Fruit fly (Drosophila melanogaster) whole organism, pupa: ENCODE results near the gene CG13484.
A peak's percentile ranks its signal among the peaks of the same experiment; 100 is the strongest.

Experiments used
- CG10348 ChIP-seq: fragments of 200-800 bp; sonication (Bioruptor generic); IDR thresholded peaks from 2 replicates; pipeline ENCODE4 v1.3.6; 2022; ENCODE audit warnings: missing biosample characterization, missing genetic modification characterization
- CG12605 ChIP-seq: fragments of 200-800 bp; sonication (Bioruptor generic); IDR thresholded peaks from 2 replicates; pipeline ENCODE4 v1.3.6; 2022; ENCODE audit warnings: missing biosample characterization, missing genetic modification characterization
- CG13204 ChIP-seq: fragments of 200-800 bp; sonication (Bioruptor generic); optimal IDR thresholded peaks from 2 replicates; lab custom pipeline; 2018; ENCODE audit warnings: missing biosample characterization, mild to moderate bottlenecking, missing genetic modification characterization, moderate library complexity
- CG14655 ChIP-seq: fragments of 200-800 bp; sonication (Bioruptor generic); optimal IDR thresholded peaks from 3 replicates; lab custom pipeline; 2017; ENCODE audit warnings: mild to moderate bottlenecking, missing biosample characterization, missing genetic modification reagents, missing genetic modification characterization
- CG15710 ChIP-seq: fragments of 200-800 bp; sonication (Bioruptor generic); optimal IDR thresholded peaks from 2 replicates; lab custom pipeline; 2018; ENCODE audit warnings: missing biosample characterization, mild to moderate bottlenecking, missing genetic modification characterization, moderate library complexity
- CG17806 ChIP-seq: fragments of 200-800 bp; sonication (Bioruptor generic); optimal IDR thresholded peaks from 2 replicates; lab custom pipeline; 2018; ENCODE audit warnings: missing biosample characterization, mild to moderate bottlenecking, missing genetic modification characterization, moderate library complexity
- CG32121 ChIP-seq: fragments of 200-800 bp; sonication (Bioruptor generic); IDR thresholded peaks from 2 replicates; pipeline ENCODE4 v1.3.6; 2022; ENCODE audit warnings: missing biosample characterization, missing genetic modification characterization
- CG34367 ChIP-seq: fragments of 200-800 bp; sonication (Bioruptor generic); optimal IDR thresholded peaks from 2 replicates; lab custom pipeline; 2018; ENCODE audit warnings: missing biosample characterization, mild to moderate bottlenecking, missing genetic modification characterization
- CG4496 ChIP-seq: fragments of 200-800 bp; sonication (Bioruptor generic); IDR thresholded peaks from 3 replicates; pipeline ENCODE4 v1.3.6; 2022; ENCODE audit warnings: missing biosample characterization, missing genetic modification characterization
- CG8159 ChIP-seq: fragments of 200-800 bp; sonication (Bioruptor generic); optimal IDR thresholded peaks from 3 replicates; lab custom pipeline; 2018; ENCODE audit warnings: missing biosample characterization, mild to moderate bottlenecking, missing genetic modification characterization, moderate library complexity
- CG8301 ChIP-seq: fragments of 200-800 bp; sonication (Bioruptor generic); optimal IDR thresholded peaks from 2 replicates; lab custom pipeline; 2018; ENCODE audit warnings: missing biosample characterization, mild to moderate bottlenecking, missing genetic modification characterization
- CG9948 ChIP-seq: fragments of 200-800 bp; sonication (Bioruptor generic); optimal IDR thresholded peaks from 2 replicates; lab custom pipeline; 2018; ENCODE audit warnings: missing biosample characterization, mild to moderate bottlenecking, missing genetic modification characterization, moderate library complexity
- D1 ChIP-seq: fragments of 200-800 bp; sonication (Bioruptor generic); optimal IDR thresholded peaks from 2 replicates; lab custom pipeline; 2018; ENCODE audit warnings: missing biosample characterization, mild to moderate bottlenecking, missing genetic modification characterization, moderate library complexity
- EcR ChIP-seq: fragments of 200-800 bp; sonication (Bioruptor generic); optimal IDR thresholded peaks from 3 replicates; lab custom pipeline; 2019; ENCODE audit warnings: missing biosample characterization, missing genetic modification characterization, mild to moderate bottlenecking, moderate library complexity, missing genetic modification reagents
- Ets98B ChIP-seq: fragments of 200-800 bp; sonication (Bioruptor generic); IDR thresholded peaks from 2 replicates; pipeline ENCODE4 v1.3.6; 2022; ENCODE audit warnings: missing biosample characterization, missing genetic modification characterization
- Pif1A ChIP-seq: fragments of 200-800 bp; sonication (Bioruptor generic); optimal IDR thresholded peaks from 3 replicates; lab custom pipeline; 2016; ENCODE audit warnings: missing biosample characterization, missing genetic modification characterization
- Pif1B ChIP-seq: fragments of 200-800 bp; sonication (Bioruptor generic); optimal IDR thresholded peaks from 3 replicates; lab custom pipeline; 2016; ENCODE audit warnings: missing biosample characterization, missing genetic modification characterization
- Snoo ChIP-seq: fragments of 200-800 bp; sonication (Bioruptor generic); optimal IDR thresholded peaks from 3 replicates; lab custom pipeline; 2017; ENCODE audit warnings: missing biosample characterization, mild to moderate bottlenecking, missing genetic modification characterization, inconsistent platforms
- fd96Ca ChIP-seq: fragments of 200-800 bp; sonication (Bioruptor generic); IDR thresholded peaks from 3 replicates; pipeline ENCODE4 v1.3.6; 2022; ENCODE audit warnings: missing biosample characterization, missing genetic modification characterization
- gl ChIP-seq: fragments of 200-800 bp; sonication (Bioruptor generic); optimal IDR thresholded peaks from 2 replicates; lab custom pipeline; 2018; ENCODE audit warnings: missing biosample characterization, mild to moderate bottlenecking, missing genetic modification characterization
- rn ChIP-seq: fragments of 200-800 bp; sonication (Bioruptor generic); IDR thresholded peaks from 2 replicates; pipeline ENCODE4 v1.3.6; 2022; ENCODE audit warnings: missing biosample characterization, missing genetic modification characterization

CG13484 gene

DNA sequence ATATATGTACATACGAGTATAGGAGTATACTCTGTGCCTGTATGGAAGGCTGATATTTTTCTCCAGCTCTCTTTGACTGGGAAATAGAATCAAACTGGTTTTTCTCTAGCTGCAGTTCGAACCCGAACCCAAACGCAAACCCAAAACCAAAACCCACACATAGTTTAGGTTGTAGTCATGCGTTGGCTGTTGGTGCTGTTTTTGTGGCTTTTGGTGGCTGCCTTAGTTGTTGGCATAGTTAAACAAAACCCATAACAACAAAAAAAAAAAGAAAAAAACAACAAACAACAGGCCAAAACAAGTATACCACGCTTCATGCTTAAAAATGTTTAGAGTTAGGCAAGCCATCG lies 11.2 kb upstream of the CG13484 start:
- no peak for TF ChIP-seq CG8301
- no peak for TF ChIP-seq Pif1B
- no peak for TF ChIP-seq CG34367
- no peak for TF ChIP-seq CG32121 (GFP tag; lab: Robert Waterston, UW)
- no peak for TF ChIP-seq CG8159 (tag; lab: Kevin White, UChicago)

DNA sequence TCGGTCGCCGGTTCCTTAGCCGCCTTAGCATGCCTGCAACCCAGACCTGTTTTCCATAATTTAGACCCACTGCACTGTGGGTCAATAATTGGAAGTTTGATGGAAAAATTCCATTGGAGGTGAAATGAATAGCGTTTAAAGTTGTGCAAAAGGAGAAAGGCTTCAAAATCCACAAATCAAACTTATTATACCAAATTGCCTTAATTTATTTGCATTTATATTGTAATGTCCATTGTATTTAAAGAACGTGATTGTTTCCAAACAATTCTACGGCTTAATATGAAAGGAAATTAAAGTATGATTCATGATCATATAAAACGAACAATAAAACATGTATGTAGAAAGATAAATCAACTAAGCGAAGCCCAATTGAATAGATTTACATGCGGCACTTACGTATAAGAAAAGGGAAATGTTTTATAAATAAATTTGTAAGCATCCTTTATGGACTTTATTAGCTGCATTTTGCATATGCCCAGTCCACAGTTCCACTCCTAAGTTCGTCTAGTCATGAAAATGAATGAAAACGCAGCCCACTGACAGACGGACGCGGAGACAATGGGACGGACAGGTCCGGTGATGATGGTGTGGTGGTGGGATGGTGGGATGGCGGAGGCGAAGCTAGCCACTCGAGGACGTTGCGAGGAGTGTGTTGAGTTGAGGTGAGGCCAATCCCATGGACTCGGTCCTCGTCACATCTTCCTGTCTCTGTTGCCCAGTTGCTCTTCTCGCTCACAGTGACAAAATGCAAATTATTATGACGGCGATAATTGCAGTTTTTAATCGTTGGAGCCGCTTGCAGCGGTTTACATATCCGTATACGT lies 10.6 kb upstream of the CG13484 start:
- TF ChIP-seq CG9948 (tag; lab: Kevin White, UChicago) = peak; percentile 39
- TF ChIP-seq Ets98B (GFP tag; lab: Robert Waterston, UW) = no peak; the same call in 1 of the 2 replicates
- TF ChIP-seq Snoo (tag; lab: Kevin White, UChicago) = no peak
- peak; percentile 23 for TF ChIP-seq Pif1A (GFP tag; lab: Kevin White, UChicago)
- peak; percentile 43 for TF ChIP-seq CG8301
- no peak for TF ChIP-seq CG14655 (GFP tag; lab: Kevin White, UChicago)
- peak; percentile 33 for TF ChIP-seq CG13204 (GFP tag; lab: Kevin White, UChicago)
- peak; percentile 35 for TF ChIP-seq CG15710
- TF ChIP-seq CG32121 (GFP tag; lab: Robert Waterston, UW) = 0 out of 2 replicates have a peak, but pooled peaks have one; percentile 16
- peak; percentile 54 for TF ChIP-seq CG10348 (GFP tag; lab: Robert Waterston, UW)
- TF ChIP-seq rn (GFP tag; lab: Robert Waterston, UW) = no peak
- peak; percentile 18 for TF ChIP-seq CG34367
- no peak for TF ChIP-seq CG8159 (tag; lab: Kevin White, UChicago)
- TF ChIP-seq D1 (tag; lab: Kevin White, UChicago) = no peak
- no peak for TF ChIP-seq CG12605 (GFP tag; lab: Robert Waterston, UW)
- peak; percentile 78 for TF ChIP-seq EcR
- peak; percentile 15; the same call in 1 of the 3 replicates for TF ChIP-seq fd96Ca (GFP tag; lab: Robert Waterston, UW)
- no peak for TF ChIP-seq CG17806 (tag; lab: Kevin White, UChicago)
- no peak for TF ChIP-seq gl (tag; lab: Kevin White, UChicago)
- no peak for TF ChIP-seq Pif1B
- peak; percentile 27; the same call in 1 of the 3 replicates for TF ChIP-seq CG4496 (GFP tag; lab: Robert Waterston, UW)

dm6 chr3L:14062702-14063101 lies 9.8 kb upstream of the CG13484 start:
- TF ChIP-seq gl (tag; lab: Kevin White, UChicago) (no peak), CG32121 (GFP tag; lab: Robert Waterston, UW) (peak; percentile 15; the same call in 1 of the 2 replicates), D1 (tag; lab: Kevin White, UChicago) (no peak), CG13204 (GFP tag; lab: Kevin White, UChicago) (no peak), Pif1A (GFP tag; lab: Kevin White, UChicago) (no peak), fd96Ca (GFP tag; lab: Robert Waterston, UW) (no peak)

dm6 chr3L:14059266-14059974 lies 6.5 kb upstream of the CG13484 start:
- no peak for TF ChIP-seq Snoo (tag; lab: Kevin White, UChicago)
- peak; percentile 45 for TF ChIP-seq CG32121 (GFP tag; lab: Robert Waterston, UW)
- TF ChIP-seq CG34367 = peak; percentile 17
- TF ChIP-seq EcR = peak; percentile 86
- peak; percentile 46 for TF ChIP-seq CG8159 (tag; lab: Kevin White, UChicago)
- peak; percentile 66 for TF ChIP-seq gl (tag; lab: Kevin White, UChicago)
- TF ChIP-seq CG8301 = peak; percentile 20
- TF ChIP-seq fd96Ca (GFP tag; lab: Robert Waterston, UW) = peak; percentile 68; the same call in 2 of the 3 replicates
- TF ChIP-seq Ets98B (GFP tag; lab: Robert Waterston, UW) = peak; percentile 48
- TF ChIP-seq D1 (tag; lab: Kevin White, UChicago) = no peak
- TF ChIP-seq CG13204 (GFP tag; lab: Kevin White, UChicago) = peak; percentile 44
- no peak for TF ChIP-seq CG9948 (tag; lab: Kevin White, UChicago)
- peak; percentile 71 for TF ChIP-seq CG12605 (GFP tag; lab: Robert Waterston, UW)
- peak; percentile 12 for TF ChIP-seq CG17806 (tag; lab: Kevin White, UChicago)
- peak; percentile 46 for TF ChIP-seq Pif1A (GFP tag; lab: Kevin White, UChicago)
- no peak for TF ChIP-seq CG10348 (GFP tag; lab: Robert Waterston, UW)
- TF ChIP-seq CG14655 (GFP tag; lab: Kevin White, UChicago) = peak; percentile 37
- TF ChIP-seq CG4496 (GFP tag; lab: Robert Waterston, UW) = peak; percentile 51; the same call in 2 of the 3 replicates
- peak; percentile 47 for TF ChIP-seq Pif1B
- no peak for TF ChIP-seq rn (GFP tag; lab: Robert Waterston, UW)
- peak; percentile 36 for TF ChIP-seq CG15710

DNA sequence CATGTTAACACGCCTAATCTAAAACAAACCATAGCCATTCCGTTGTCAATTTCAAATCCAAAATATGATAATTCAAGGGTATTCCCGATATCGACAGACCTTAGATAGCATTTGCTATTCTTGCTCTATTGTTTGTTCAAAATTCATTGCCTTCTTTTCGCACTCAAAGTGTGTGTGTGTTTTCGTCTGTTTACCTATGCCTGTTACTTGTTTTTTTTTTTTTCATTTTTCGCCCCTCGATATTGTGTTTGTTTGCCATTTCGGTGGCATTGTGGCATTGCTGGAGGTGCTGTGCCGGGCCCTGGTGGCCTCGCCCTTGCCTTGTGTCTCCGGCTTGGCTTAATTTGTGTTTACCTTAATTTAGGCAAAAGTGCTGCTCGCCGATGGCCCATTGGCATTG lies 3.9 kb upstream of the CG13484 start:
- TF ChIP-seq Snoo (tag; lab: Kevin White, UChicago) (no peak), Pif1B (no peak), rn (GFP tag; lab: Robert Waterston, UW) (no peak), D1 (tag; lab: Kevin White, UChicago) (no peak), CG32121 (GFP tag; lab: Robert Waterston, UW) (no peak)
